Fruit fly (Drosophila melanogaster) whole organism, pupa: ENCODE results near the gene CG43993.

Source experiments
- CG10348 ChIP-seq: fragments of 200-800 bp; sonication (Bioruptor generic); IDR thresholded peaks from 2 replicates; pipeline ENCODE4 v1.3.6; 2022; ENCODE audit warnings: missing biosample characterization, missing genetic modification characterization
- CG12605 ChIP-seq: fragments of 200-800 bp; sonication (Bioruptor generic); IDR thresholded peaks from 2 replicates; pipeline ENCODE4 v1.3.6; 2022; ENCODE audit warnings: missing biosample characterization, missing genetic modification characterization
- CG13204 ChIP-seq: fragments of 200-800 bp; sonication (Bioruptor generic); optimal IDR thresholded peaks from 2 replicates; lab custom pipeline; 2018; ENCODE audit warnings: missing biosample characterization, mild to moderate bottlenecking, missing genetic modification characterization, moderate library complexity
- CG14655 ChIP-seq: fragments of 200-800 bp; sonication (Bioruptor generic); optimal IDR thresholded peaks from 3 replicates; lab custom pipeline; 2017; ENCODE audit warnings: mild to moderate bottlenecking, missing biosample characterization, missing genetic modification reagents, missing genetic modification characterization
- CG15710 ChIP-seq: fragments of 200-800 bp; sonication (Bioruptor generic); optimal IDR thresholded peaks from 2 replicates; lab custom pipeline; 2018; ENCODE audit warnings: missing biosample characterization, mild to moderate bottlenecking, missing genetic modification characterization, moderate library complexity
- CG17806 ChIP-seq: fragments of 200-800 bp; sonication (Bioruptor generic); optimal IDR thresholded peaks from 2 replicates; lab custom pipeline; 2018; ENCODE audit warnings: missing biosample characterization, mild to moderate bottlenecking, missing genetic modification characterization, moderate library complexity
- CG32121 ChIP-seq: fragments of 200-800 bp; sonication (Bioruptor generic); IDR thresholded peaks from 2 replicates; pipeline ENCODE4 v1.3.6; 2022; ENCODE audit warnings: missing biosample characterization, missing genetic modification characterization
- CG34367 ChIP-seq: fragments of 200-800 bp; sonication (Bioruptor generic); optimal IDR thresholded peaks from 2 replicates; lab custom pipeline; 2018; ENCODE audit warnings: missing biosample characterization, mild to moderate bottlenecking, missing genetic modification characterization
- CG4496 ChIP-seq: fragments of 200-800 bp; sonication (Bioruptor generic); IDR thresholded peaks from 3 replicates; pipeline ENCODE4 v1.3.6; 2022; ENCODE audit warnings: missing biosample characterization, missing genetic modification characterization
- CG8159 ChIP-seq: fragments of 200-800 bp; sonication (Bioruptor generic); optimal IDR thresholded peaks from 3 replicates; lab custom pipeline; 2018; ENCODE audit warnings: missing biosample characterization, mild to moderate bottlenecking, missing genetic modification characterization, moderate library complexity
- CG8301 ChIP-seq: fragments of 200-800 bp; sonication (Bioruptor generic); optimal IDR thresholded peaks from 2 replicates; lab custom pipeline; 2018; ENCODE audit warnings: missing biosample characterization, mild to moderate bottlenecking, missing genetic modification characterization
- CG9948 ChIP-seq: fragments of 200-800 bp; sonication (Bioruptor generic); optimal IDR thresholded peaks from 2 replicates; lab custom pipeline; 2018; ENCODE audit warnings: missing biosample characterization, mild to moderate bottlenecking, missing genetic modification characterization, moderate library complexity
- D1 ChIP-seq: fragments of 200-800 bp; sonication (Bioruptor generic); optimal IDR thresholded peaks from 2 replicates; lab custom pipeline; 2018; ENCODE audit warnings: missing biosample characterization, mild to moderate bottlenecking, missing genetic modification characterization, moderate library complexity
- EcR ChIP-seq: fragments of 200-800 bp; sonication (Bioruptor generic); optimal IDR thresholded peaks from 3 replicates; lab custom pipeline; 2019; ENCODE audit warnings: missing biosample characterization, missing genetic modification characterization, mild to moderate bottlenecking, moderate library complexity, missing genetic modification reagents
- Ets98B ChIP-seq: fragments of 200-800 bp; sonication (Bioruptor generic); IDR thresholded peaks from 2 replicates; pipeline ENCODE4 v1.3.6; 2022; ENCODE audit warnings: missing biosample characterization, missing genetic modification characterization
- Pif1A ChIP-seq: fragments of 200-800 bp; sonication (Bioruptor generic); optimal IDR thresholded peaks from 3 replicates; lab custom pipeline; 2016; ENCODE audit warnings: missing biosample characterization, missing genetic modification characterization
- Pif1B ChIP-seq: fragments of 200-800 bp; sonication (Bioruptor generic); optimal IDR thresholded peaks from 3 replicates; lab custom pipeline; 2016; ENCODE audit warnings: missing biosample characterization, missing genetic modification characterization
- Snoo ChIP-seq: fragments of 200-800 bp; sonication (Bioruptor generic); optimal IDR thresholded peaks from 3 replicates; lab custom pipeline; 2017; ENCODE audit warnings: missing biosample characterization, mild to moderate bottlenecking, missing genetic modification characterization, inconsistent platforms
- fd96Ca ChIP-seq: fragments of 200-800 bp; sonication (Bioruptor generic); IDR thresholded peaks from 3 replicates; pipeline ENCODE4 v1.3.6; 2022; ENCODE audit warnings: missing biosample characterization, missing genetic modification characterization
- gl ChIP-seq: fragments of 200-800 bp; sonication (Bioruptor generic); optimal IDR thresholded peaks from 2 replicates; lab custom pipeline; 2018; ENCODE audit warnings: missing biosample characterization, mild to moderate bottlenecking, missing genetic modification characterization
- rn ChIP-seq: fragments of 200-800 bp; sonication (Bioruptor generic); IDR thresholded peaks from 2 replicates; pipeline ENCODE4 v1.3.6; 2022; ENCODE audit warnings: missing biosample characterization, missing genetic modification characterization

The CG43993 gene

DNA sequence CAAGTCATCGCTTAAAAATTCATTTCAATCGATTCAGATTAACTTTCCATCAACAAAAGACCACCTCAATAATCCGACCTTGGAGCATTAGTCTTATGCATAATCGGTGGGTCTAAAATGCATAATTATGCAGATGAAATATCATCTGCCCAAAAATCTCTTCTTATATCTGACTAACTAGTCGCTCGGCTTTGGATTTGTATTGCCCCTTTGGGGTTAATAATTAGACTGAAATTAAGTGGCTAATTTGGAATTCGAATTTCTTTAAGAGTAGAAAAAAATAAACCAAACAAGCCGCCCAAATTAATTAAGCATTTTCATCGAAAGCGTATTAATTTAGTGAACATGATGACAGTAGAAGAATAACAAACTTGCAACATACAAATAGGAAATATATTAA is 4.3 kb downstream of the CG43993 start:
- TF ChIP-seq rn = no peak
- TF ChIP-seq Pif1A (GFP tag; lab: Kevin White, UChicago) = no peak
- no peak for TF ChIP-seq CG8159
- TF ChIP-seq CG12605 (GFP tag; lab: Robert Waterston, UW) = no peak
- no peak for TF ChIP-seq CG34367
- TF ChIP-seq D1 (tag; lab: Kevin White, UChicago) = no peak
- TF ChIP-seq Snoo (tag; lab: Kevin White, UChicago) = no peak
- TF ChIP-seq CG4496 (GFP tag; lab: Robert Waterston, UW) = no peak
- TF ChIP-seq CG15710 (tag; lab: Kevin White, UChicago) = no peak
- no peak for TF ChIP-seq CG13204 (GFP tag; lab: Kevin White, UChicago)
- TF ChIP-seq CG8301 (tag; lab: Kevin White, UChicago) = no peak
- TF ChIP-seq CG9948 = no peak

DNA sequence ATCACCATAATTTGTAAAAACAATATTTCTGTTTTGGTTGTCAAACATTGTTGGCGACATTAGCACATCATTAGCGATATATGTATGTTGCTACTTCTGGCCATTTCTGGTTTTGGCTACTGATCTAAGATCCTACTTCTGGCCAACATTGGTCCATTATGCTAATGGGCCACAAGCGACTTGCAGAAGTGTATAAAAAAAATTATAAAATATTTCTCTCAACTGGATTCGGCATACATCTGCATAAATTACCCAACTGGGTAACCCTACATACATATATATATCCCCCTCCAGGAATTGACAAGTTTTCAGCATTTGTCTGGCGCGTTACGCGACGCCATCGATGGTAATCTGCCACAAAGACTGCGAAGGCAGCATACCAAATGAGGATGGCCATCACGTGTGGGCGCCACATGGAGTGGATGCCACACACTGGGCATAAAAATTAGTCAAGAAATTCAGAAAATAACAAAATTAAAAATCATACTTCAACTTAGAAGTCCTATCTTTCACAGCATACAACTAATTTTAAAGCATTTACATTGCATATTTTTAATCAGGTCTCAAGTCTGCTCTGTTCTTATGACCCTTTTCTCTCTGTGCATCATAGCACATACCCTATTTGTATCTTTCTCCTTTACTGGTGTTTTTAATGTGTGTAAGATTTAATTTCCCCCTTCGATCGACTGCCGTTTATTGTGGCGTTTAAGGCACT is 5.2 kb downstream of the CG43993 start:
- TF ChIP-seq CG13204 (GFP tag; lab: Kevin White, UChicago) = no peak
- no peak for TF ChIP-seq D1 (tag; lab: Kevin White, UChicago)
- TF ChIP-seq Ets98B (GFP tag; lab: Robert Waterston, UW) = no peak
- peak; percentile 29 for TF ChIP-seq CG15710 (tag; lab: Kevin White, UChicago)
- TF ChIP-seq CG8301 (tag; lab: Kevin White, UChicago) = peak; percentile 51
- no peak for TF ChIP-seq Pif1B (GFP tag; lab: Kevin White, UChicago)
- TF ChIP-seq CG9948 = peak; percentile 35
- TF ChIP-seq Snoo (tag; lab: Kevin White, UChicago) = no peak
- TF ChIP-seq CG32121 (GFP tag; lab: Robert Waterston, UW) = no peak
- TF ChIP-seq Pif1A (GFP tag; lab: Kevin White, UChicago) = peak; percentile 32
- peak; percentile 78 for TF ChIP-seq CG14655 (GFP tag; lab: Kevin White, UChicago)
- peak; percentile 1 for TF ChIP-seq gl (tag; lab: Kevin White, UChicago)
- peak; percentile 73 for TF ChIP-seq CG8159
- TF ChIP-seq CG12605 (GFP tag; lab: Robert Waterston, UW) = no peak
- TF ChIP-seq CG17806 (tag; lab: Kevin White, UChicago) = peak; percentile 68
- TF ChIP-seq CG4496 (GFP tag; lab: Robert Waterston, UW) = peak; percentile 40; the same call in 1 of the 3 replicates
- TF ChIP-seq, all 21 proteins: peak for 9

DNA sequence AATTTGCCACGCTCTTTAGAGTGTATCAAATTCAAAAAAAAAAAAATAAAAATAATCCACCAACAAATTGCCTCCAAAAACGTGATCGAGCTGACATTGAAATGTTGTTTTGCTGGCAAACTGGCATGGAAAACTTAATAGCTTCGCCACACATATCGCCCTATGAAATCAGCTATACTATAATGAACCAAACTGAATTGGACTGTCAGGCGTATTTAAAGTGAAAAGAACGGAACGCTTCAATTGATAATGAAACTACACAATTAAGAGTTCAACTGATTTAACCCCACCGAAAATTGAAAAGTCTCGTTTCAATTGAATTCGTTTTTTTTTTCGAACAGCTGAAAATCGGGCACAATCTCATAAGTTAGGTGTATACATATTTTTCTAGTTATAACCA is 6.7 kb downstream of the CG43993 start:
- no peak for TF ChIP-seq gl (tag; lab: Kevin White, UChicago)
- no peak for TF ChIP-seq Ets98B (GFP tag; lab: Robert Waterston, UW)
- no peak for TF ChIP-seq D1 (tag; lab: Kevin White, UChicago)
- TF ChIP-seq CG8301 (tag; lab: Kevin White, UChicago) = no peak
- TF ChIP-seq CG32121 (GFP tag; lab: Robert Waterston, UW) = no peak
- TF ChIP-seq fd96Ca = no peak
- TF ChIP-seq CG4496 (GFP tag; lab: Robert Waterston, UW) = no peak
- TF ChIP-seq Pif1B (GFP tag; lab: Kevin White, UChicago) = no peak
- no peak for TF ChIP-seq rn
- no peak for TF ChIP-seq CG17806 (tag; lab: Kevin White, UChicago)
- TF ChIP-seq Pif1A (GFP tag; lab: Kevin White, UChicago) = no peak
- no peak for TF ChIP-seq CG13204 (GFP tag; lab: Kevin White, UChicago)
- no peak for TF ChIP-seq CG12605 (GFP tag; lab: Robert Waterston, UW)
- TF ChIP-seq CG9948 = no peak
- TF ChIP-seq Snoo (tag; lab: Kevin White, UChicago) = no peak
- TF ChIP-seq, all 21 proteins: peak for 0

DNA sequence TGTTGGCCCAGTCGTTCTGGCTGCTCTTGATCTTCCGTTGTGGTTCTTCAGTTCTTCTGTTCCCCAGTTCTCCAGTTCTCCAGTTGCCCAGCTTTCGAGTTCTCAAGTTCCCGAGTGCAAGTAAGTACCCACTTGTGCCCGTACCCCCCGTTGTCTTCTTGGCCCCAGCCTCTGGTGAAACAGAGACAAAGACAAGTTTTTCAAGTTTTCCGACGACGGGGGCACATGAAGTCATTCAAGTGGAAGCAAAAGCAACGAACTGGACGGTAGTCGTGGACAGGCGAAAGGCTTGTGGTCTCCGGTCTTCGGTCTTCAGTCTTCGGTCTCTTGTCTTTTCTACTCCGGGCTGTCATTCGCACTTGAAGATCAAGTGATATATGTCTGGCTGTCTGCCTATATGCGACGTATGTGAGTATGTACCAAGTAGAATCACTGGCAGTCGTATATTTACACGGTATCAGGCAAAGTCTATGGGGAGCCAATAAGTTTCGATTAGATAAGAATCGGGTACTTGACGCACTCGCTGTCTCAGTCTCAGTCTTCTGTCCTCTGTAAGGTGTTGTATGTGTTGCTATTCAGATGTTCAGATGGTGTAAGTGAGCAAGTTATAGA is 8.1 kb downstream of the CG43993 start:
- TF ChIP-seq CG10348 (GFP tag; lab: Robert Waterston, UW) (no peak), CG9948 (no peak), CG32121 (GFP tag; lab: Robert Waterston, UW) (0 out of 2 replicates have a peak, but pooled peaks have one; percentile 33), Pif1A (GFP tag; lab: Kevin White, UChicago) (peak; percentile 28), CG8159 (peak; percentile 15), CG17806 (tag; lab: Kevin White, UChicago) (no peak), CG4496 (GFP tag; lab: Robert Waterston, UW) (no peak; the same call in 2 of the 3 replicates), rn (no peak), EcR (GFP tag; lab: Kevin White, UChicago) (peak; percentile 96), CG8301 (tag; lab: Kevin White, UChicago) (no peak), CG34367 (no peak), Pif1B (GFP tag; lab: Kevin White, UChicago) (no peak), D1 (tag; lab: Kevin White, UChicago) (no peak), gl (tag; lab: Kevin White, UChicago) (peak; percentile 58), fd96Ca (peak; percentile 18; the same call in 1 of the 3 replicates), CG12605 (GFP tag; lab: Robert Waterston, UW) (no peak), CG14655 (GFP tag; lab: Kevin White, UChicago) (peak; percentile 22), Ets98B (GFP tag; lab: Robert Waterston, UW) (no peak; the same call in 1 of the 2 replicates), Snoo (tag; lab: Kevin White, UChicago) (no peak), CG15710 (tag; lab: Kevin White, UChicago) (no peak), CG13204 (GFP tag; lab: Kevin White, UChicago) (peak; percentile 71)

DNA sequence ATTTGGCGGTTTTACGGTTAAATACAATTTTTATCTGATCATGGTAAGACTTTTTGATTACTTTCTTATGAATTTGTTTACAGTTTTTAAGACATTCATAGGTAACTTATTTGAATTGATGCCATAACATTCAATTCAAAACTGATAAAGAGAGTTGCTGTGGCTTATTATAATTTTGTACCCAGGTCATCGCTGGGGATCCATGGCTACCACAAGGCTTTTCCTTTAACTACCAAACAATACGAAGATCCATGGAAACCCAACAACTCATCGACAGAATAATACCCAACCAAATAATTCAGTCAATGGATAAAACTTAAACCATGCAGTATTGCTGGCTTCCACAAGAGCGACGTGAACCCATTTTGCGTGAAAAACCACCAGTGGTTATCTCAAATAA is 9.7 kb downstream of the CG43993 start, which contains the start of gene CG6793:
TSS of gene CG6793 (plus strand) at position 301 of the 400 bp plus-strand sequence.
- TF ChIP-seq Pif1A (GFP tag; lab: Kevin White, UChicago) (no peak), CG32121 (GFP tag; lab: Robert Waterston, UW) (no peak), CG17806 (tag; lab: Kevin White, UChicago) (no peak), CG13204 (GFP tag; lab: Kevin White, UChicago) (no peak), CG10348 (GFP tag; lab: Robert Waterston, UW) (no peak), Pif1B (GFP tag; lab: Kevin White, UChicago) (no peak), EcR (GFP tag; lab: Kevin White, UChicago) (no peak), CG14655 (GFP tag; lab: Kevin White, UChicago) (no peak), Snoo (tag; lab: Kevin White, UChicago) (no peak), CG9948 (no peak)
